Worm (Caenorhabditis elegans) whole organism, L2 larva: ENCODE measurements around the gene nekl-4.

Source experiments
- lin-11 ChIP-seq: fragments of 150-350 bp; sonication (generic microtip); optimal IDR thresholded peaks from 2 replicates; lab custom pipeline; 2014; ENCODE audit warnings: missing biosample characterization, missing genetic modification characterization, inconsistent platforms, mixed read lengths
- nhr-77 ChIP-seq: fragments of 150-350 bp; optimal IDR thresholded peaks from 2 replicates; lab custom pipeline; 2014; ENCODE audit warnings: missing biosample characterization, missing genetic modification characterization
- ztf-11 ChIP-seq: sonication (generic microtip); optimal IDR thresholded peaks from 2 replicates; lab custom pipeline; 2017; ENCODE audit warnings: missing biosample characterization, missing genetic modification characterization
- ztf-4 ChIP-seq: fragments of 150-350 bp; optimal IDR thresholded peaks from 2 replicates; lab custom pipeline; 2014; ENCODE audit warnings: missing biosample characterization, missing genetic modification characterization

ce11 chrIII:5550193-5550592, 32.9 kb upstream of the nekl-4 start:
- no peak for TF ChIP-seq ztf-4 (tag; lab: Kevin White, UChicago)
- TF ChIP-seq lin-11 (tag; lab: Kevin White, UChicago), result no peak
- TF ChIP-seq nhr-77 (tag; lab: Kevin White, UChicago), result no peak
- no peak for TF ChIP-seq ztf-11
